Fruit fly (Drosophila melanogaster) whole organism, pupa: ENCODE measurements around the gene CG31789.

Source experiments
- CG13204 ChIP-seq: fragments of 200-800 bp; sonication (Bioruptor generic); optimal IDR thresholded peaks from 2 replicates; lab custom pipeline; 2018; ENCODE audit warnings: missing biosample characterization, mild to moderate bottlenecking, missing genetic modification characterization, moderate library complexity
- CG17806 ChIP-seq: fragments of 200-800 bp; sonication (Bioruptor generic); optimal IDR thresholded peaks from 2 replicates; lab custom pipeline; 2018; ENCODE audit warnings: missing biosample characterization, mild to moderate bottlenecking, missing genetic modification characterization, moderate library complexity
- CG34367 ChIP-seq: fragments of 200-800 bp; sonication (Bioruptor generic); optimal IDR thresholded peaks from 2 replicates; lab custom pipeline; 2018; ENCODE audit warnings: missing biosample characterization, mild to moderate bottlenecking, missing genetic modification characterization
- CG4496 ChIP-seq: fragments of 200-800 bp; sonication (Bioruptor generic); IDR thresholded peaks from 3 replicates; pipeline ENCODE4 v1.3.6; 2022; ENCODE audit warnings: missing biosample characterization, missing genetic modification characterization
- CG8301 ChIP-seq: fragments of 200-800 bp; sonication (Bioruptor generic); optimal IDR thresholded peaks from 2 replicates; lab custom pipeline; 2018; ENCODE audit warnings: missing biosample characterization, mild to moderate bottlenecking, missing genetic modification characterization
- CG9948 ChIP-seq: fragments of 200-800 bp; sonication (Bioruptor generic); optimal IDR thresholded peaks from 2 replicates; lab custom pipeline; 2018; ENCODE audit warnings: missing biosample characterization, mild to moderate bottlenecking, missing genetic modification characterization, moderate library complexity
- D1 ChIP-seq: fragments of 200-800 bp; sonication (Bioruptor generic); optimal IDR thresholded peaks from 2 replicates; lab custom pipeline; 2018; ENCODE audit warnings: missing biosample characterization, mild to moderate bottlenecking, missing genetic modification characterization, moderate library complexity
- EcR ChIP-seq: fragments of 200-800 bp; sonication (Bioruptor generic); optimal IDR thresholded peaks from 3 replicates; lab custom pipeline; 2019; ENCODE audit warnings: missing biosample characterization, missing genetic modification characterization, mild to moderate bottlenecking, moderate library complexity, missing genetic modification reagents
- Ets98B ChIP-seq: fragments of 200-800 bp; sonication (Bioruptor generic); IDR thresholded peaks from 2 replicates; pipeline ENCODE4 v1.3.6; 2022; ENCODE audit warnings: missing biosample characterization, missing genetic modification characterization
- Snoo ChIP-seq: fragments of 200-800 bp; sonication (Bioruptor generic); optimal IDR thresholded peaks from 3 replicates; lab custom pipeline; 2017; ENCODE audit warnings: missing biosample characterization, mild to moderate bottlenecking, missing genetic modification characterization, inconsistent platforms
- gl ChIP-seq: fragments of 200-800 bp; sonication (Bioruptor generic); optimal IDR thresholded peaks from 2 replicates; lab custom pipeline; 2018; ENCODE audit warnings: missing biosample characterization, mild to moderate bottlenecking, missing genetic modification characterization

dm6 chr2L:18556384-18556783 is 49.3 kb upstream of the CG31789 start:
- TF ChIP-seq gl (no peak), Ets98B (GFP tag; lab: Robert Waterston, UW) (no peak), D1 (tag; lab: Kevin White, UChicago) (no peak), CG9948 (tag; lab: Kevin White, UChicago) (no peak), CG13204 (GFP tag; lab: Kevin White, UChicago) (no peak), CG8301 (no peak), CG17806 (no peak), EcR (GFP tag; lab: Kevin White, UChicago) (no peak), CG4496 (GFP tag; lab: Robert Waterston, UW) (no peak), Snoo (tag; lab: Kevin White, UChicago) (no peak), CG34367 (tag; lab: Kevin White, UChicago) (no peak)
